Worm (Caenorhabditis elegans): ENCODE measurements around the gene str-232.

ce11 chrV:15967542-15967941, 48.0 kb downstream of the str-232 start, which contains the start of gene sri-1:
- TF ChIP-seq ama-1 (optimal IDR thresholded peaks at IDR 0.05) (no peak), pes-1 (GFP tag; IDR thresholded peaks at IDR 0.05) (no peak), tra-4 (tag; optimal IDR thresholded peaks at IDR 0.05) (no peak), tbx-37 (GFP tag; conservative IDR thresholded peaks at IDR 0.05) (no peak), B0310.2 (tag; optimal IDR thresholded peaks at IDR 0.05) (no peak), aly-1 (tag; optimal IDR thresholded peaks at IDR 0.05) (no peak), flt-1 (GFP tag; IDR thresholded peaks at IDR 0.05) (no peak), ceh-36 (tag; optimal IDR thresholded peaks at IDR 0.05) (no peak), hmbx-1 (tag; optimal IDR thresholded peaks at IDR 0.05) (no peak), hmg-4 (GFP tag; optimal IDR thresholded peaks at IDR 0.05) (no peak), hnd-1 (tag; optimal IDR thresholded peaks at IDR 0.05) (no peak), tbx-11 (GFP tag; IDR thresholded peaks at IDR 0.05) (no peak)
